Worm (Caenorhabditis elegans): ENCODE measurements around the gene T28C12.1.

DNA sequence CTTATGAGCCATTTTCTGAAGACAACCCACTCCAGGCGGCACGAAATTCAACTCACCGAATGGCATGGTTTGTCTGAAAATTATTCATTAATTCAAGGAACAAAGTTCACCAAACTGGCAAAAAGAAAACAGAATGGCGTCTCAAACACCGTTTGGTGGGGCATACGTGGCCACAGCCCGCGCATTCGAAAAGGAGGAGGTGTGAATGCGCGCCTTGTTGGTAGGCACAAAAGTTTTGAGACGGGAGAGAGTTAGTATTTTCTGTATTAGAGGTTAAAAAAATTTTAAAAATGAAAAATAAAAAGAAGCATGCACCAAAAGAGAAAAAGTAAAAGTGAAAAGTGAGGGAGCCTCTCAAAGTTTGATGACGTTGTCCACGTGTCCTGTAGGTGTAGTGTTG is 19.8 kb upstream of the T28C12.1 start:
- TF ChIP-seq unc-30 (tag; optimal IDR thresholded peaks at IDR 0.05) (no peak), fos-1 (tag; optimal IDR thresholded peaks at IDR 0.05) (no peak)

All from whole organism, L1 larva.